Worm (Caenorhabditis elegans): ENCODE measurements around the gene cul-6.
A peak's percentile ranks its signal among the peaks of the same experiment; 100 is the strongest.

Gene cul-6

DNA sequence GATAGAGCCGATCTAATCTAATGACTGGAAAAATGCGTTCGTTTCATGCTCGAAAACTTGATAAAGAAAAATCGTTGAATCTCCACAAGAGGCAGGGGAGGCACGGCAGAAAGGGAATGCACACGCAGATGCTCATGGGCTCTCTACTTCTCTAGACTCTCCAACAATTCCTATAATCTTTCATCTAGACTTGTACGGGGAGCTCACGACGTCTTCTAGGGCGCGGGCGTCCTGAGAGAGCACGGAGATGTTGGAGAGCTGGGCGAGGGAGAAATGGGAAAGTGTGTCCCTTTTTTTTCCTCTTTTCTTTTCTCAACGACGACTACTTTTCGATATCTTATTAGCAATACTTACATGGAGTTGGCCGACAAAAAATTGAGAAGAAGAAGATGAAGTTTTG, 7.1 kb downstream of the cul-6 start:
- TF ChIP-seq crh-2 (tag; optimal IDR thresholded peaks at IDR 0.05) (peak; percentile 1), mab-5 (tag; optimal IDR thresholded peaks at IDR 0.05) (no peak), lin-13 (GFP tag; optimal IDR thresholded peaks at IDR 0.05) (no peak), dmd-4 (tag; optimal IDR thresholded peaks at IDR 0.05) (no peak), F13H6.1 (tag; optimal IDR thresholded peaks at IDR 0.05) (no peak), sem-4 (tag; optimal IDR thresholded peaks at IDR 0.05) (peak; percentile 1), unc-39 (tag; optimal IDR thresholded peaks at IDR 0.05) (no peak), skn-1 (tag; optimal IDR thresholded peaks at IDR 0.05) (no peak), C34F6.9 (tag; optimal IDR thresholded peaks at IDR 0.05) (peak; percentile 54), nhr-77 (tag; optimal IDR thresholded peaks at IDR 0.05) (no peak), ztf-4 (tag; optimal IDR thresholded peaks at IDR 0.05) (no peak), sma-9 (GFP tag; optimal IDR thresholded peaks at IDR 0.05) (no peak), sma-9 (tag; optimal IDR thresholded peaks at IDR 0.05) (no peak), snpc-4 (tag; optimal IDR thresholded peaks at IDR 0.05) (no peak), blmp-1 (tag; optimal IDR thresholded peaks at IDR 0.05; ENCODE audit: insufficient read depth) (no peak), lin-11 (tag; optimal IDR thresholded peaks at IDR 0.05) (no peak), nhr-21 (tag; optimal IDR thresholded peaks at IDR 0.05) (no peak), lin-39 (tag; optimal IDR thresholded peaks at IDR 0.05) (no peak), ama-1 (optimal IDR thresholded peaks at IDR 0.05) (no peak), ceh-16 (tag; optimal IDR thresholded peaks at IDR 0.05) (no peak), lsy-2 (tag; optimal IDR thresholded peaks at IDR 0.05) (peak in 1 of 2 experiments; percentile 17), nhr-10 (tag; optimal IDR thresholded peaks at IDR 0.05) (no peak)

DNA sequence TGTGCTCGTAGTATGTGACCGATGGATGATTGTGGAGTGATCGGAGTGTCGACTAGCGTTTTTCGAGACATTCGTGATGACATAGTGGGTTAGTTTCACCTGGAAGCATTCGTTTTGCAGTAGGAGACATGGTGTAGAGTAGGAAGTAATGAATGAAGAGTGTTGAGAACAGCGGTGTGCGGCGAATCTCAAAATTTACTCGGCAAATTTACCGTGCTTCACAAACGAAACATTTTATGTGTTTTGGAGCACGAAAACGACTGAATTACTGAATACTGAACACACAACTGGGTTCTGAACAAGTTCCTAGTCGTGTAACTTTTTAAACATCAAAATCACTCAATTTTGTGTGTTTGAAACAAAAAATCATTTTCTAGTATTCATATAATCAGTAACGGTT, 9.2 kb downstream of the cul-6 start, which contains the start of gene K08E7.6:
TSS of gene K08E7.6 (minus strand) at position 101 of the 400 bp plus-strand sequence.
- TF ChIP-seq lin-11 (tag; optimal IDR thresholded peaks at IDR 0.05) (no peak), aly-2 (tag; optimal IDR thresholded peaks at IDR 0.05) (no peak), nhr-21 (tag; optimal IDR thresholded peaks at IDR 0.05) (no peak), mab-5 (tag; optimal IDR thresholded peaks at IDR 0.05) (no peak), lin-13 (GFP tag; optimal IDR thresholded peaks at IDR 0.05) (no peak), ztf-1 (GFP tag; conservative IDR thresholded peaks at IDR 0.05) (no peak), crh-2 (tag; optimal IDR thresholded peaks at IDR 0.05) (no peak), nhr-237 (tag; optimal IDR thresholded peaks at IDR 0.05) (no peak), lsy-2 (tag; optimal IDR thresholded peaks at IDR 0.05) (no peak)

DNA sequence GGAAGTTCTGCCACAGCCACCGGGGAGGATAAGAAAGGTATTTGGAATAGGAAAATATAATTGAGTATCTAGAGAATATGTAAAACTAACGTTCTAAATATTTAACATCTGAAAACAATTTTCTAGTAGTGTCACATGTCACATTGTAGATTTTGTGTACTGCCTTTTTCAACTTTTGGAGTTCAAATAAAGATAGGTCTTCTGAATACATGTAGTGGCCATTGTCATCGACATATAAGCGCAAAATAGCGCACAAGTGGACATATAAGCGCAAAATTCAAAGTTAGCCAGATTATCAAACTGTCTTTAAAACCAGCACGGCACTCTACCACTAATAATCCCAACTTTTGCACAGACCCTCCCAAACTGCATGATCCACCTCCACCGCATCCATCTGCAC, 16.0 kb downstream of the cul-6 start:
- TF ChIP-seq lin-13 (GFP tag; optimal IDR thresholded peaks at IDR 0.05) (no peak), unc-39 (tag; optimal IDR thresholded peaks at IDR 0.05) (no peak), F13H6.1 (tag; optimal IDR thresholded peaks at IDR 0.05) (no peak), unc-62 (GFP tag; optimal IDR thresholded peaks at IDR 0.05) (no peak), lin-39 (tag; optimal IDR thresholded peaks at IDR 0.05) (no peak), snpc-4 (tag; optimal IDR thresholded peaks at IDR 0.05) (no peak), ztf-11 (tag; optimal IDR thresholded peaks at IDR 0.05) (no peak), nhr-6 (tag; optimal IDR thresholded peaks at IDR 0.05) (no peak), crh-2 (tag; optimal IDR thresholded peaks at IDR 0.05) (no peak), ZK546.5 (tag; optimal IDR thresholded peaks at IDR 0.05) (no peak), R02D3.7 (tag; optimal IDR thresholded peaks at IDR 0.05) (no peak), lsy-2 (tag; optimal IDR thresholded peaks at IDR 0.05) (no peak), sma-9 (GFP tag; optimal IDR thresholded peaks at IDR 0.05) (no peak), sma-9 (tag; optimal IDR thresholded peaks at IDR 0.05) (no peak), ztf-1 (GFP tag; conservative IDR thresholded peaks at IDR 0.05) (no peak), nhr-10 (tag; optimal IDR thresholded peaks at IDR 0.05) (no peak), blmp-1 (tag; optimal IDR thresholded peaks at IDR 0.05; ENCODE audit: insufficient read depth) (no peak), C34F6.9 (tag; optimal IDR thresholded peaks at IDR 0.05) (no peak)

DNA sequence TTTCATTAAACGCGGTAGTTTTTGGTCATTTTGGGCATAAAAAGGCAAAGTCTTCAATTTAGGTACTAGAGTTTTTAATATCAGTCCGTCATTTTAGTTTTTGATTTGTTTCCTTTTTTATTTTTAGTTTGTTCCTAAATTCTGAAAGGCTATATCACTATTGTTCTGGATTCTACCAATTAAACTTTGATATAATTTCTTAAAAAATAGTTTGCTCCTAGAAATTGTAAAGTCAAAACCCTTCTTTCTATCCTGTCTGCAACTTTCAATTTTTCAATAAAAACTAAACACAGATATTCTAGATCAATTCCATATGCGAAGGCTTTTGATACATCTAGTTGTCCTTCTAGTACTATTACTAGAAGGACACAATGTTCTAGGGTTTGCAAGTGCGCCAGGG, 17.2 kb downstream of the cul-6 start, which contains the start of gene K08E7.5:
TSS of gene K08E7.5 (plus strand) at position 301 of the 400 bp plus-strand sequence.
- no peak for TF ChIP-seq mbf-1 (tag; optimal IDR thresholded peaks at IDR 0.05)
- no peak for TF ChIP-seq nhr-10 (tag; optimal IDR thresholded peaks at IDR 0.05)
- TF ChIP-seq unc-39 (tag; optimal IDR thresholded peaks at IDR 0.05): no peak
- no peak for TF ChIP-seq lin-11 (tag; optimal IDR thresholded peaks at IDR 0.05)
- TF ChIP-seq alr-1 (tag; optimal IDR thresholded peaks at IDR 0.05): no peak
- TF ChIP-seq gmeb-1 (tag; optimal IDR thresholded peaks at IDR 0.05): no peak
- no peak for TF ChIP-seq Y55F3AM.14 (GFP tag; optimal IDR thresholded peaks at IDR 0.05)
- no peak for TF ChIP-seq F13H6.1 (tag; optimal IDR thresholded peaks at IDR 0.05)
- TF ChIP-seq elt-1 (tag; optimal IDR thresholded peaks at IDR 0.05): no peak
- no peak for TF ChIP-seq sma-9 (GFP tag; optimal IDR thresholded peaks at IDR 0.05)
- TF ChIP-seq sma-9 (tag; optimal IDR thresholded peaks at IDR 0.05): no peak
- no peak for TF ChIP-seq C34F6.9 (tag; optimal IDR thresholded peaks at IDR 0.05)
- no peak for TF ChIP-seq zag-1 (tag; optimal IDR thresholded peaks at IDR 0.05)
- TF ChIP-seq nhr-237 (tag; optimal IDR thresholded peaks at IDR 0.05): no peak
- TF ChIP-seq ceh-82 (tag; optimal IDR thresholded peaks at IDR 0.05): no peak
- TF ChIP-seq lin-13 (GFP tag; optimal IDR thresholded peaks at IDR 0.05): no peak
- TF ChIP-seq nhr-23 (tag; optimal IDR thresholded peaks at IDR 0.05): no peak
- no peak for TF ChIP-seq unc-55 (GFP tag; optimal IDR thresholded peaks at IDR 0.05)
- TF ChIP-seq nhr-21 (tag; optimal IDR thresholded peaks at IDR 0.05): no peak
- TF ChIP-seq nhr-12 (tag; optimal IDR thresholded peaks at IDR 0.05): no peak
- TF ChIP-seq aly-2 (tag; optimal IDR thresholded peaks at IDR 0.05): no peak
